Worm (Caenorhabditis elegans): Measurements from ENCODE around the gene T25B9.11.

T25B9.11 gene

DNA sequence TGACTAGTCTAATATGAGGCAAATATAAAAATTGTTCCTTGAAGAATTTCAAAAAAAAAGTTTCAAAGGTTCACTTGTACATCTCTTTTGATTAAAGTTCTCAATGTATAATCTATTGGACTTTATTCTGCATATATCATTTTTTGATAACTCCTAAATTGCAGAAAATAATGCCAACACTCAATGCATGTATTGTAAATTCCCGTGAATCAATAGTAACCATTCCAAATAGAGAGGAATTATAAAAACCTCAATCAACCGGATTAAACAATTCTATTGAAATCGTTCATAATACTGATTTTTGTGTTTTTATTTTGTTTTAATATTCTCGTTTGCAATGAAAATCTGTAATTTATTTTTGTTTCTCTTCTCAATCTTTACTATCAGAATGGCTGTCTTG, 747 bp downstream of the T25B9.11 start, which contains the start of gene T25B9.12:
TSS of gene T25B9.12 (plus strand) at position 301 of the 400 bp plus-strand sequence.
- no peak for TF ChIP-seq Y48G9A.11 (GFP tag; IDR thresholded peaks at IDR 0.05)
- TF ChIP-seq gei-8 (GFP tag; optimal IDR thresholded peaks at IDR 0.05) = no peak
- no peak for TF ChIP-seq ZK337.2 (GFP tag; IDR thresholded peaks at IDR 0.05)
- no peak for TF ChIP-seq nhr-10 (tag; optimal IDR thresholded peaks at IDR 0.05)
- TF ChIP-seq mxl-2 (GFP tag; conservative IDR thresholded peaks at IDR 0.05) = no peak
- no peak for TF ChIP-seq lim-7 (GFP tag; IDR thresholded peaks at IDR 0.05)
- TF ChIP-seq nhr-42 (GFP tag; IDR thresholded peaks at IDR 0.05) = no peak
- TF ChIP-seq fos-1 (tag; optimal IDR thresholded peaks at IDR 0.05) = no peak
- no peak for TF ChIP-seq daf-19 (GFP tag; conservative IDR thresholded peaks at IDR 0.05)
- TF ChIP-seq mep-1 (tag; optimal IDR thresholded peaks at IDR 0.05) = no peak
- TF ChIP-seq F49E8.2 (tag; optimal IDR thresholded peaks at IDR 0.05; ENCODE audit: borderline replicate concordance) = no peak
- TF ChIP-seq ztf-7 (tag; optimal IDR thresholded peaks at IDR 0.05) = no peak
- TF ChIP-seq snpc-4 (tag; optimal IDR thresholded peaks at IDR 0.05) = no peak
- TF ChIP-seq D1046.2 (GFP tag; IDR thresholded peaks at IDR 0.05) = no peak
- TF ChIP-seq egl-43 (GFP tag; IDR thresholded peaks at IDR 0.05) = no peak
- TF ChIP-seq skn-1 (tag; optimal IDR thresholded peaks at IDR 0.05) = no peak
- TF ChIP-seq ceh-20 (GFP tag; IDR thresholded peaks at IDR 0.05) = no peak
- TF ChIP-seq unc-130 (GFP tag; optimal IDR thresholded peaks at IDR 0.05) = no peak
- TF ChIP-seq hif-1 (tag; optimal IDR thresholded peaks at IDR 0.05) = no peak

DNA sequence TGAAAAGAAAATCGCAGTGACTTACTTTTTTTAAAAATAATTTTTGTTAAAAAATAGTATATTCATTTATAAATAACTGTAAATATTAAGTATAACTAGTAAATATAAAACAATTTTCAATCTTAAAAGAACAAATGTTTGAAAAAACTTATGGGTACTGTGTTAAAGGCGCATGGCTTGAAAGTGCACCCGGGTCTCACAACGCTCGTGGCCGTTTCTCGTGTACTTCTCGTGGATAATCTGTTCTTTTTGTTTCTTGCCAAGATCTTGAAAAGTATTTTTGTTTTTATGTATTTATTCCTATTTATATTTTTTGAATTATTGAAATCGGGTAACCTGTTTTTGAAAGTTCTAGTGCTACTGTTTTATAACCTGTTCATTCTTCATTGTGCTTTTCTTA, 1.8 kb downstream of the T25B9.11 start:
- TF ChIP-seq Y5F2A.4 (GFP tag; optimal IDR thresholded peaks at IDR 0.05) (no peak), Y75B8A.6 (GFP tag; IDR thresholded peaks at IDR 0.05) (no peak), hif-1 (tag; optimal IDR thresholded peaks at IDR 0.05) (no peak), nhr-28 (tag; optimal IDR thresholded peaks at IDR 0.05) (no peak), F49E8.2 (tag; optimal IDR thresholded peaks at IDR 0.05; ENCODE audit: borderline replicate concordance) (peak; percentile 16), madf-9 (GFP tag; conservative IDR thresholded peaks at IDR 0.05) (no peak), lir-3 (tag; optimal IDR thresholded peaks at IDR 0.05) (no peak), Y105C5A.15 (GFP tag; IDR thresholded peaks at IDR 0.05) (no peak), nhr-102 (tag; optimal IDR thresholded peaks at IDR 0.05) (no peak), zfp-3 (GFP tag; conservative IDR thresholded peaks at IDR 0.05) (no peak), ceh-44 (GFP tag; IDR thresholded peaks at IDR 0.05) (no peak), ztf-7 (tag; optimal IDR thresholded peaks at IDR 0.05) (no peak), snpc-1.2 (GFP tag; IDR thresholded peaks at IDR 0.05) (peak; percentile 83), attf-4 (tag; optimal IDR thresholded peaks at IDR 0.05) (no peak), lin-13 (GFP tag; optimal IDR thresholded peaks at IDR 0.05) (no peak), nhr-41 (GFP tag; IDR thresholded peaks at IDR 0.05) (no peak), nhr-48 (tag; optimal IDR thresholded peaks at IDR 0.05) (no peak), aly-2 (tag; optimal IDR thresholded peaks at IDR 0.05) (no peak), ceh-28 (tag; optimal IDR thresholded peaks at IDR 0.05) (no peak), unc-130 (GFP tag; optimal IDR thresholded peaks at IDR 0.05) (peak; percentile 32), zag-1 (tag; optimal IDR thresholded peaks at IDR 0.05) (no peak), F26F4.8 (GFP tag; conservative IDR thresholded peaks at IDR 0.05) (no peak), daf-12 (tag; optimal IDR thresholded peaks at IDR 0.05) (no peak), egl-27 (tag; optimal IDR thresholded peaks at IDR 0.05) (no peak), mes-2 (tag; optimal IDR thresholded peaks at IDR 0.05; ENCODE audit: poor library complexity, severe bottlenecking) (peak; percentile 30)

DNA sequence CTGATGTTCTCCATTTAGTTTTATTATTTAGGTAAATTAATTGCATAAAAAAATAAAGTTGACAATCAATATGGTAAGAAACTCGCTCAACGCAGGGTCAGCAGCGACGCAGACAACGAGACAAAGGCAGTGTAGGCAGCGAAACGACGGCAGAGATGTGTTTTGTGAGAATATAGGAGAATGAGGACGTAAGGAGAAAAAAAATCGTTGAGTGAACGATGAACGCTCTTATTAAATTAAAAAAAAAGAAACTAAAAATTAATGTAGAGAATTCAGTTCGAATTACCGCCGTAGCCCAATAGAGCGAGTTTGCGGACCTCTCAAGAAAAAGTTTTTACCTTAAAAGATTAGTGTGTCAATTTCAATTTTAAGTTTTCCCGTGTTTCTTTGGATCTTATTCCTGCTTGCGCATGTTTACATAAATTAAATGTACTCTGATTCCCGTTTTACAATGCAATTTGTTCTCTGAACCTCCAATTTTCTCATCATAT, 3.9 kb downstream of the T25B9.11 start, which contains the start of gene T25B9.8:
TSS of gene T25B9.8 (minus strand) at position 51 of the 491 bp plus-strand sequence.
- TF ChIP-seq aly-2 (tag; optimal IDR thresholded peaks at IDR 0.05) = no peak
- TF ChIP-seq ama-1 (optimal IDR thresholded peaks at IDR 0.05) = no peak
- peak; percentile 30 for TF ChIP-seq lin-38 (GFP tag; IDR thresholded peaks at IDR 0.05)
- no peak for TF ChIP-seq fkh-10 (GFP tag; optimal IDR thresholded peaks at IDR 0.05)
- TF ChIP-seq dmd-8 (GFP tag; IDR thresholded peaks at IDR 0.05) = no peak
- TF ChIP-seq aha-1 (tag) = peak; percentile 69
- no peak for TF ChIP-seq nhr-111 (GFP tag; optimal IDR thresholded peaks at IDR 0.05)
- no peak for TF ChIP-seq hmg-1.1 (GFP tag; IDR thresholded peaks at IDR 0.05)

Data from whole organism, L4 larva.